Worm (Caenorhabditis elegans) whole organism, mixed stage, embryonic: Measurements from ENCODE around the gene str-231.

Experiments used
- M03D4.4 ChIP-seq: sonication (generic microtip); optimal IDR thresholded peaks from 2 replicates; lab custom pipeline; 2017; ENCODE audit warnings: mild to moderate bottlenecking, missing genetic modification characterization, missing compliant biosample characterization
- bed-3 ChIP-seq: fragments of 200-800 bp; sonication (Bioruptor generic); optimal IDR thresholded peaks from 3 replicates; lab custom pipeline; 2018; ENCODE audit warnings: mild to moderate bottlenecking, missing genetic modification characterization, moderate library complexity, missing compliant biosample characterization
- blmp-1 ChIP-seq: fragments of 150-350 bp; optimal IDR thresholded peaks from 2 replicates; lab custom pipeline; 2014; ENCODE audit warnings: missing biosample characterization, missing genetic modification characterization
- ceh-39 ChIP-seq: fragments of 150-350 bp; optimal IDR thresholded peaks from 2 replicates; lab custom pipeline; 2014; ENCODE audit warnings: missing biosample characterization, missing genetic modification characterization
- ceh-43 ChIP-seq: fragments of 200-800 bp; sonication (Bioruptor generic); optimal IDR thresholded peaks from 2 replicates; lab custom pipeline; 2018; ENCODE audit warnings: mild to moderate bottlenecking, missing genetic modification characterization, moderate library complexity, missing compliant biosample characterization
- ceh-83 ChIP-seq: fragments of 200-800 bp; sonication (Bioruptor generic); optimal IDR thresholded peaks from 2 replicates; lab custom pipeline; 2018; ENCODE audit warnings: mild to moderate bottlenecking, missing genetic modification characterization, missing compliant biosample characterization
- ces-1 ChIP-seq: fragments of 150-350 bp; optimal IDR thresholded peaks from 2 replicates; lab custom pipeline; 2014; ENCODE audit warnings: missing biosample characterization, missing genetic modification reagents, missing genetic modification characterization
- elt-1 ChIP-seq: sonication (generic microtip); optimal IDR thresholded peaks from 2 replicates; lab custom pipeline; 2017; ENCODE audit warnings: missing genetic modification characterization, mild to moderate bottlenecking, missing compliant biosample characterization, antibody characterized with exemption, moderate library complexity, borderline replicate concordance; ENCODE audit not compliant: insufficient read depth
- flh-1 ChIP-seq: fragments of 200-800 bp; sonication (Bioruptor generic); optimal IDR thresholded peaks from 2 replicates; lab custom pipeline; 2018; ENCODE audit warnings: mild to moderate bottlenecking, missing genetic modification characterization, moderate library complexity, missing compliant biosample characterization
- ham-2 ChIP-seq: fragments of 200-800 bp; sonication (Bioruptor generic); optimal IDR thresholded peaks from 2 replicates; lab custom pipeline; 2018; ENCODE audit warnings: mild to moderate bottlenecking, missing genetic modification characterization, missing compliant biosample characterization
- hlh-1 ChIP-seq: fragments of 150-350 bp; optimal IDR thresholded peaks from 2 replicates; lab custom pipeline; 2014; ENCODE audit warnings: missing biosample characterization, missing genetic modification reagents, missing genetic modification characterization
- lin-13 ChIP-seq: fragments of 150-350 bp; optimal IDR thresholded peaks from 2 replicates; lab custom pipeline; 2014; ENCODE audit warnings: missing biosample characterization, missing genetic modification characterization
- lin-32 ChIP-seq: fragments of 200-800 bp; sonication (Bioruptor generic); optimal IDR thresholded peaks from 2 replicates; lab custom pipeline; 2018; ENCODE audit warnings: mild to moderate bottlenecking, missing genetic modification characterization, missing compliant biosample characterization
- mab-5 ChIP-seq: fragments of 150-350 bp; optimal IDR thresholded peaks from 2 replicates; lab custom pipeline; 2014; ENCODE audit warnings: missing biosample characterization, missing genetic modification characterization
- mep-1 ChIP-seq: fragments of 150-350 bp; optimal IDR thresholded peaks from 2 replicates; lab custom pipeline; 2017; ENCODE audit warnings: missing biosample characterization, missing genetic modification reagents, missing genetic modification characterization, inconsistent platforms
- mls-2 ChIP-seq: sonication (generic microtip); optimal IDR thresholded peaks from 2 replicates; lab custom pipeline; 2016; ENCODE audit warnings: mild to moderate bottlenecking, missing genetic modification characterization, moderate library complexity, missing compliant biosample characterization
- nhr-2 ChIP-seq: fragments of 150-350 bp; optimal IDR thresholded peaks from 2 replicates; lab custom pipeline; 2014; ENCODE audit warnings: missing biosample characterization, missing genetic modification characterization
- nhr-237 ChIP-seq: fragments of 150-350 bp; optimal IDR thresholded peaks from 2 replicates; lab custom pipeline; 2014; ENCODE audit warnings: missing biosample characterization, missing genetic modification characterization
- nhr-28 ChIP-seq: fragments of 150-350 bp; optimal IDR thresholded peaks from 2 replicates; lab custom pipeline; 2014; ENCODE audit warnings: missing biosample characterization, missing genetic modification characterization
- nhr-76 ChIP-seq: sonication (generic microtip); optimal IDR thresholded peaks from 2 replicates; lab custom pipeline; 2017; ENCODE audit warnings: missing biosample characterization, missing genetic modification characterization
- pha-4 ChIP-seq: fragments of 150-350 bp; optimal IDR thresholded peaks from 2 replicates; lab custom pipeline; 2018; ENCODE audit warnings: missing biosample characterization, missing genetic modification reagents, missing genetic modification characterization
- sem-2 ChIP-seq: fragments of 200-800 bp; sonication (Bioruptor generic); optimal IDR thresholded peaks from 2 replicates; lab custom pipeline; 2018; ENCODE audit warnings: mild to moderate bottlenecking, missing genetic modification characterization, missing compliant biosample characterization
- snpc-4 ChIP-seq: fragments of 150-350 bp; optimal IDR thresholded peaks from 2 replicates; lab custom pipeline; 2014; ENCODE audit warnings: missing biosample characterization, missing genetic modification characterization
- sptf-1 ChIP-seq: sonication (generic microtip); optimal IDR thresholded peaks from 2 replicates; lab custom pipeline; 2017; ENCODE audit warnings: mild to moderate bottlenecking, missing genetic modification characterization, moderate library complexity, missing compliant biosample characterization
- tbx-8 ChIP-seq: fragments of 200-800 bp; sonication (Bioruptor generic); optimal IDR thresholded peaks from 2 replicates; lab custom pipeline; 2018; ENCODE audit warnings: mild to moderate bottlenecking, missing genetic modification characterization, moderate library complexity, missing compliant biosample characterization
- unc-120 ChIP-seq: sonication (generic microtip); optimal IDR thresholded peaks from 2 replicates; lab custom pipeline; 2017; ENCODE audit warnings: missing genetic modification characterization, missing compliant biosample characterization; ENCODE audit not compliant: poor library complexity, severe bottlenecking
- unc-39 ChIP-seq: fragments of 150-350 bp; optimal IDR thresholded peaks from 2 replicates; lab custom pipeline; 2014; ENCODE audit warnings: missing biosample characterization, missing genetic modification characterization
- unc-62 ChIP-seq: fragments of 150-350 bp; optimal IDR thresholded peaks from 2 replicates; lab custom pipeline; 2014; ENCODE audit warnings: missing biosample characterization, missing genetic modification reagents, missing genetic modification characterization
- zip-8 ChIP-seq: fragments of 150-350 bp; optimal IDR thresholded peaks from 2 replicates; lab custom pipeline; 2014; ENCODE audit warnings: missing biosample characterization, missing genetic modification characterization
- ztf-11 ChIP-seq: fragments of 150-350 bp; optimal IDR thresholded peaks from 2 replicates; lab custom pipeline; 2014; ENCODE audit warnings: missing biosample characterization, missing genetic modification characterization

Gene str-231

ce11 chrV:16031571-16031970, 24.2 kb upstream of the str-231 start, which contains the start of gene T10C6.7:
T10C6.7 (minus strand) TSS chrV:16031713.
- TF ChIP-seq elt-1 (tag; lab: Kevin White, UChicago): no peak
- TF ChIP-seq hlh-1 (tag; lab: Kevin White, UChicago): no peak
- TF ChIP-seq mep-1 (tag; lab: Kevin White, UChicago): no peak
- no peak for TF ChIP-seq ceh-43 (GFP tag; lab: Kevin White, UChicago)
- TF ChIP-seq unc-62 (GFP tag; lab: Kevin White, UChicago): no peak
- TF ChIP-seq snpc-4 (tag; lab: Kevin White, UChicago): no peak
- TF ChIP-seq bed-3: no peak
- no peak for TF ChIP-seq nhr-28 (tag; lab: Kevin White, UChicago)
- no peak for TF ChIP-seq ceh-39 (tag; lab: Kevin White, UChicago)
- no peak for TF ChIP-seq nhr-237 (tag; lab: Kevin White, UChicago)
- no peak for TF ChIP-seq sem-2 (GFP tag; lab: Kevin White, UChicago)
- no peak for TF ChIP-seq M03D4.4
- TF ChIP-seq pha-4: no peak
- no peak for TF ChIP-seq ces-1 (GFP tag; lab: Kevin White, UChicago)
- TF ChIP-seq tbx-8 (GFP tag; lab: Kevin White, UChicago): no peak

ce11 chrV:16029237-16029636, 21.8 kb upstream of the str-231 start:
- TF ChIP-seq bed-3: no peak
- TF ChIP-seq sptf-1 (tag; lab: Kevin White, UChicago): no peak
- TF ChIP-seq sem-2 (GFP tag; lab: Kevin White, UChicago): no peak

- TF ChIP-seq bed-3: no peak
- no peak for TF ChIP-seq elt-1 (tag; lab: Kevin White, UChicago)
- TF ChIP-seq ceh-43 (GFP tag; lab: Kevin White, UChicago): no peak
- TF ChIP-seq ham-2: no peak
- no peak for TF ChIP-seq unc-120 (tag; lab: Kevin White, UChicago)
- no peak for TF ChIP-seq ceh-83 (GFP tag; lab: Kevin White, UChicago)
- TF ChIP-seq mep-1 (tag; lab: Kevin White, UChicago): no peak
- no peak for TF ChIP-seq M03D4.4
- TF ChIP-seq nhr-237 (tag; lab: Kevin White, UChicago): no peak
- TF ChIP-seq tbx-8 (GFP tag; lab: Kevin White, UChicago): no peak
- TF ChIP-seq blmp-1: no peak
- no peak for TF ChIP-seq unc-39 (tag; lab: Kevin White, UChicago)
- TF ChIP-seq nhr-76 (tag; lab: Kevin White, UChicago): no peak
- TF ChIP-seq mls-2 (tag; lab: Kevin White, UChicago): no peak
- no peak for TF ChIP-seq mab-5 (tag; lab: Kevin White, UChicago)
- no peak for TF ChIP-seq zip-8 (tag; lab: Kevin White, UChicago)
- TF ChIP-seq, all 35 proteins: peak for 0
These were observed 17.5 kb upstream of the str-231 start for ce11 chrV:16024917-16025316.

ce11 chrV:16024300-16024699, 16.9 kb upstream of the str-231 start, which contains the start of gene T10C6.6:
T10C6.6 (plus strand) TSS chrV:16024326.
- TF ChIP-seq ztf-11 (tag; lab: Kevin White, UChicago): no peak
- TF ChIP-seq ceh-83 (GFP tag; lab: Kevin White, UChicago): no peak
- no peak for TF ChIP-seq sptf-1 (tag; lab: Kevin White, UChicago)
- no peak for TF ChIP-seq pha-4
- TF ChIP-seq lin-32 (GFP tag; lab: Kevin White, UChicago): no peak
- no peak for TF ChIP-seq blmp-1
- no peak for TF ChIP-seq ceh-43 (GFP tag; lab: Kevin White, UChicago)

- TF ChIP-seq nhr-28 (tag; lab: Kevin White, UChicago): no peak
- TF ChIP-seq elt-1 (tag; lab: Kevin White, UChicago): no peak
- no peak for TF ChIP-seq hlh-1 (tag; lab: Kevin White, UChicago)
- no peak for TF ChIP-seq zip-8 (tag; lab: Kevin White, UChicago)
- TF ChIP-seq lin-13 (tag; lab: Kevin White, UChicago): no peak
- TF ChIP-seq nhr-76 (tag; lab: Kevin White, UChicago): no peak
- TF ChIP-seq flh-1 (GFP tag; lab: Kevin White, UChicago): no peak
- TF ChIP-seq pha-4: no peak
- no peak for TF ChIP-seq nhr-2 (tag; lab: Kevin White, UChicago)
- no peak for TF ChIP-seq ceh-43 (GFP tag; lab: Kevin White, UChicago)
- TF ChIP-seq M03D4.4: no peak
- TF ChIP-seq, all 35 proteins: peak for 0
These were observed 16.2 kb upstream of the str-231 start for ce11 chrV:16023559-16023958.
